Worm (Caenorhabditis elegans): ENCODE results near the gene T27E4.1.

- TF ChIP-seq flt-1 (GFP tag; IDR thresholded peaks at IDR 0.05) (no peak), ama-1 (optimal IDR thresholded peaks at IDR 0.05) (no peak), ceh-36 (tag; optimal IDR thresholded peaks at IDR 0.05) (no peak), pes-1 (GFP tag; IDR thresholded peaks at IDR 0.05) (no peak)
Observed at ce11 chrV:9079965-9080432, 12.1 kb upstream of the T27E4.1 start.

All from whole organism, early embryonic.